Worm (Caenorhabditis elegans): ENCODE measurements around the gene set-30.

DNA sequence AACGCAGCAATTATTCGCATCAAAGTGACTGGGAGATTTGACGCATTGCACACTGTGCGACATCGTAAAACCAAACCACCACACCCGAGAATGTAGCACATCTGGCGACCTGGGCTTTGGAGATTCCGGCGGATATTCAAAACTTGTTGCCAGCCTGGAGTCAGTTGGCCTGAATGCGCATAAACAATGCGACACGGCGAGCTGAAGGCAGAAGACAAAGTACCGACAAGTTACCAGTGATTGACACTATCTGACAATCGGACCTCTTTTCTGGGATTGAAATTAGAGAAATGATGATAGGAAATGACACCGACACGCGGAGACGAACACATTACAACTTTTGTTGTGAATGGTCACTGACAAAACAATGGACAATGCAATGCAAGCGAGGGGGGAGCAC, 39.7 kb downstream of the set-30 start:
- TF ChIP-seq lin-39 (tag; optimal IDR thresholded peaks at IDR 0.05) (no peak), ztf-4 (tag; optimal IDR thresholded peaks at IDR 0.05) (no peak), fkh-10 (GFP tag; optimal IDR thresholded peaks at IDR 0.05) (no peak), elt-1 (tag; optimal IDR thresholded peaks at IDR 0.05) (no peak), nhr-28 (tag; optimal IDR thresholded peaks at IDR 0.05) (no peak), nhr-12 (tag; optimal IDR thresholded peaks at IDR 0.05) (no peak), tbx-2 (tag; optimal IDR thresholded peaks at IDR 0.05) (no peak), mdl-1 (tag; optimal IDR thresholded peaks at IDR 0.05) (no peak), R02D3.7 (tag; optimal IDR thresholded peaks at IDR 0.05) (no peak), nhr-25 (tag; optimal IDR thresholded peaks at IDR 0.05) (no peak), ceh-28 (tag; optimal IDR thresholded peaks at IDR 0.05) (no peak), snpc-4 (tag; optimal IDR thresholded peaks at IDR 0.05) (no peak), aly-2 (tag; optimal IDR thresholded peaks at IDR 0.05) (no peak), pha-4 (tag; optimal IDR thresholded peaks at IDR 0.05) (no peak)
